Fruit fly (Drosophila melanogaster) whole organism, pupa: ENCODE measurements around the gene Cchl.

Source experiments
- CG14655 ChIP-seq: fragments of 200-800 bp; sonication (Bioruptor generic); optimal IDR thresholded peaks from 3 replicates; lab custom pipeline; 2017; ENCODE audit warnings: mild to moderate bottlenecking, missing biosample characterization, missing genetic modification reagents, missing genetic modification characterization
- CG15710 ChIP-seq: fragments of 200-800 bp; sonication (Bioruptor generic); optimal IDR thresholded peaks from 2 replicates; lab custom pipeline; 2018; ENCODE audit warnings: missing biosample characterization, mild to moderate bottlenecking, missing genetic modification characterization, moderate library complexity
- CG32121 ChIP-seq: fragments of 200-800 bp; sonication (Bioruptor generic); IDR thresholded peaks from 2 replicates; pipeline ENCODE4 v1.3.6; 2022; ENCODE audit warnings: missing biosample characterization, missing genetic modification characterization
- CG34367 ChIP-seq: fragments of 200-800 bp; sonication (Bioruptor generic); optimal IDR thresholded peaks from 2 replicates; lab custom pipeline; 2018; ENCODE audit warnings: missing biosample characterization, mild to moderate bottlenecking, missing genetic modification characterization
- CG4496 ChIP-seq: fragments of 200-800 bp; sonication (Bioruptor generic); IDR thresholded peaks from 3 replicates; pipeline ENCODE4 v1.3.6; 2022; ENCODE audit warnings: missing biosample characterization, missing genetic modification characterization
- CG8159 ChIP-seq: fragments of 200-800 bp; sonication (Bioruptor generic); optimal IDR thresholded peaks from 3 replicates; lab custom pipeline; 2018; ENCODE audit warnings: missing biosample characterization, mild to moderate bottlenecking, missing genetic modification characterization, moderate library complexity
- CG9948 ChIP-seq: fragments of 200-800 bp; sonication (Bioruptor generic); optimal IDR thresholded peaks from 2 replicates; lab custom pipeline; 2018; ENCODE audit warnings: missing biosample characterization, mild to moderate bottlenecking, missing genetic modification characterization, moderate library complexity
- D1 ChIP-seq: fragments of 200-800 bp; sonication (Bioruptor generic); optimal IDR thresholded peaks from 2 replicates; lab custom pipeline; 2018; ENCODE audit warnings: missing biosample characterization, mild to moderate bottlenecking, missing genetic modification characterization, moderate library complexity
- EcR ChIP-seq: fragments of 200-800 bp; sonication (Bioruptor generic); optimal IDR thresholded peaks from 3 replicates; lab custom pipeline; 2019; ENCODE audit warnings: missing biosample characterization, missing genetic modification characterization, mild to moderate bottlenecking, moderate library complexity, missing genetic modification reagents
- Pif1A ChIP-seq: fragments of 200-800 bp; sonication (Bioruptor generic); optimal IDR thresholded peaks from 3 replicates; lab custom pipeline; 2016; ENCODE audit warnings: missing biosample characterization, missing genetic modification characterization
- Pif1B ChIP-seq: fragments of 200-800 bp; sonication (Bioruptor generic); optimal IDR thresholded peaks from 3 replicates; lab custom pipeline; 2016; ENCODE audit warnings: missing biosample characterization, missing genetic modification characterization
- Snoo ChIP-seq: fragments of 200-800 bp; sonication (Bioruptor generic); optimal IDR thresholded peaks from 3 replicates; lab custom pipeline; 2017; ENCODE audit warnings: missing biosample characterization, mild to moderate bottlenecking, missing genetic modification characterization, inconsistent platforms
- gl ChIP-seq: fragments of 200-800 bp; sonication (Bioruptor generic); optimal IDR thresholded peaks from 2 replicates; lab custom pipeline; 2018; ENCODE audit warnings: missing biosample characterization, mild to moderate bottlenecking, missing genetic modification characterization
- rn ChIP-seq: fragments of 200-800 bp; sonication (Bioruptor generic); IDR thresholded peaks from 2 replicates; pipeline ENCODE4 v1.3.6; 2022; ENCODE audit warnings: missing biosample characterization, missing genetic modification characterization

dm6 chr3R:21987546-21987945 is 39.7 kb downstream of the Cchl start:
- TF ChIP-seq CG8159 (tag; lab: Kevin White, UChicago): no peak
- no peak for TF ChIP-seq Snoo (tag; lab: Kevin White, UChicago)
- no peak for TF ChIP-seq CG34367
- TF ChIP-seq D1 (tag; lab: Kevin White, UChicago): no peak
- TF ChIP-seq EcR: no peak
- no peak for TF ChIP-seq CG9948 (tag; lab: Kevin White, UChicago)
- peak; percentile 5 for TF ChIP-seq Pif1A (GFP tag; lab: Kevin White, UChicago)
- no peak for TF ChIP-seq rn (GFP tag; lab: Robert Waterston, UW)
- TF ChIP-seq CG32121 (GFP tag; lab: Robert Waterston, UW): no peak
- peak; percentile 36 for TF ChIP-seq CG14655 (GFP tag; lab: Kevin White, UChicago)
- TF ChIP-seq gl: no peak
- no peak for TF ChIP-seq CG4496
- TF ChIP-seq Pif1B: peak; percentile 11
- TF ChIP-seq CG15710 (tag; lab: Kevin White, UChicago): no peak
